Fruit fly (Drosophila melanogaster): ENCODE data around the gene CG13949.
A peak's percentile ranks its signal among the peaks of the same experiment; 100 is the strongest.

CG13949 gene

DNA sequence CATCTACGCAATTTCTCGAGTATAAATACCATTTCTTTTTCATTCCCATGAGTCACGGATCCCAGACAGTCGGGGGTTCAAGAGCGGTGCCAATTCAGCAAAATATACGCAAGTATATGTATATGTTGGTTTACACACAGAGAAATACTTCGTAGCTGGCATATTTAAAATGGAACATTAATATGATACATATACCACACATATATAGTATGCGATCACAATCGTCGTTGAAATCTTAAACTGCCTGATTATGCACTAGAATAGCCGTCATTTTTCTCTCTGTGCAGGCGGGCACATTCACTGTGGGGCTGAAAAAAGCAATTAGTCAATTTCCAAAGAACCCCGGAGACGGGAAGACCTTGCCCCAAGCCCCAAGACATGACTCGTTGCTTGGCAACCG, 13.4 kb upstream of the CG13949 start (continued):
- TF ChIP-seq CG34406 (GFP tag; optimal IDR thresholded peaks at IDR 0.05) (peak; percentile 95), Ets21C (GFP tag; optimal IDR thresholded peaks at IDR 0.05) (peak; percentile 95), Gug (GFP tag; IDR thresholded peaks at IDR 0.05) (peak; percentile 96), CG9139 (GFP tag; optimal IDR thresholded peaks at IDR 0.05) (peak; percentile 91), cyc (GFP tag; optimal IDR thresholded peaks at IDR 0.05) (peak; percentile 96), salr (GFP tag; optimal IDR thresholded peaks at IDR 0.05) (peak; percentile 87 to 90), CG31627 (GFP tag; optimal IDR thresholded peaks at IDR 0.05) (peak; percentile 97), CG10631 (GFP tag; optimal IDR thresholded peaks at IDR 0.05) (peak; percentile 95)

DNA sequence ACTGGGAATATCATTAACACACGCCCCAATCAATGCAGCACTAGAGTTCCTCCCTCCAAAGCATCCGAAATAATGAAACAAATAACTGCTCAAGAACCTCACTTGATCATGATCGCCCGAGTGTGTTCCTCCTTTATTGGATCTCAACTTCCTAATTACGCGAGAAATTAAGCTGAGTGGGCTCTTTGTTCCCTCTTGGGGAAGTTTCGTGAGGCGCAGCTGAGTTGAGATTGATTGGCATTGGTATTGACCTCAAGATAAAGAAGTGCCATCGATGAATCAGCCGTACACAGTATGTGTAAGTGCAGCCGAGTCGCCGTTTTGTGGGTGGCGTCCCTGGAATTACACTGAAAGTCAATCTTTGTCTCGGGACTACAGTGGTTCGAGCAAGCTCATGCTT, 12.3 kb upstream of the CG13949 start:
- peak; percentile 95 for TF ChIP-seq svp (GFP tag)
- 0 out of 3 replicates have a peak, but pooled peaks have one; percentile 3 for TF ChIP-seq CG6163 (GFP tag; IDR thresholded peaks at IDR 0.05)
- no peak for TF ChIP-seq Eip75B (GFP tag; optimal IDR thresholded peaks at IDR 0.05)
- no peak for TF ChIP-seq fkh (GFP tag; optimal IDR thresholded peaks at IDR 0.05)
- no peak for TF ChIP-seq CG9139 (GFP tag; optimal IDR thresholded peaks at IDR 0.05)
- TF ChIP-seq Sox14 (GFP tag; optimal IDR thresholded peaks at IDR 0.05), result peak; percentile 22

DNA sequence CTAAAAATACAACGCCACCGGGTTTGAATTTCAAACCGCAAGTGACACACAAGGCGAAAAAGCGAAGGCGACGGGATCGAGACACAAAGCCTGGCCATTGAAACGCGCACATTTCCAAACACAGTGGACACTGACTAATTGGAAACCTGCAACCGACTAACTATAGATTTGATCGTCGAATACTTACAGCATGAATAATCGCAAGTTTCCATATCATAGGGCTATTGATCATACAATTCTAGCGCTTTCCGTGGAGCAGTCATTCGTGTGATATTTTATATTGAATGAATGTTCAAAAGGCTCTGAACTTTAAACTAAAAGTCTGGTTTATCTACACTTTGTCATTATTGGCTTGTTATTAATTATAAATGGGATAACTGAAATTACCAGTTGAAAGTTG, 11.8 kb upstream of the CG13949 start:
- TF ChIP-seq CG6792 (GFP tag; optimal IDR thresholded peaks at IDR 0.05) (peak; percentile 18), CG32006 (GFP tag; optimal IDR thresholded peaks at IDR 0.05) (peak; percentile 35), pdm3 (GFP tag; optimal IDR thresholded peaks at IDR 0.05) (peak; percentile 30), OdsH (GFP tag; optimal IDR thresholded peaks at IDR 0.05) (peak; percentile 36), CG10631 (GFP tag; optimal IDR thresholded peaks at IDR 0.05) (peak; percentile 4), CG31627 (GFP tag; optimal IDR thresholded peaks at IDR 0.05) (peak; percentile 40), Eip75B (GFP tag; optimal IDR thresholded peaks at IDR 0.05) (peak; percentile 30), ss (GFP tag; optimal IDR thresholded peaks at IDR 0.05) (no peak), Blimp-1 (GFP tag; optimal IDR thresholded peaks at IDR 0.05) (peak; percentile 1), CG4318 (GFP tag; optimal IDR thresholded peaks at IDR 0.05) (no peak), lz (GFP tag; optimal IDR thresholded peaks at IDR 0.05) (peak; percentile 33), Eip78C (GFP tag) (peak; percentile 62), Hr38 (GFP tag; optimal IDR thresholded peaks at IDR 0.05) (no peak), Ets21C (GFP tag; optimal IDR thresholded peaks at IDR 0.05) (peak; percentile 24), eg (GFP tag; IDR thresholded peaks at IDR 0.05) (0 out of 3 replicates have a peak, but pooled peaks have one; percentile 11), Hr4 (GFP tag; optimal IDR thresholded peaks at IDR 0.05) (peak; percentile 39), Hr39 (GFP tag; optimal IDR thresholded peaks at IDR 0.05) (peak; percentile 53), Sox102F (GFP tag; optimal IDR thresholded peaks at IDR 0.05) (peak; percentile 4), vri (GFP tag; optimal IDR thresholded peaks at IDR 0.05) (peak; percentile 4), topi (GFP tag; optimal IDR thresholded peaks at IDR 0.05) (peak; percentile 17), svp (GFP tag) (no peak), Met (GFP tag; optimal IDR thresholded peaks at IDR 0.05) (peak; percentile 52), cyc (GFP tag; optimal IDR thresholded peaks at IDR 0.05) (peak; percentile 7), Lpt (GFP tag; optimal IDR thresholded peaks at IDR 0.05) (peak; percentile 3), esn (GFP tag; optimal IDR thresholded peaks at IDR 0.05) (peak; percentile 52), CG34406 (GFP tag; optimal IDR thresholded peaks at IDR 0.05) (no peak), CG3919 (GFP tag; optimal IDR thresholded peaks at IDR 0.05) (no peak), CG6276 (GFP tag; optimal IDR thresholded peaks at IDR 0.05) (peak; percentile 7)

DNA sequence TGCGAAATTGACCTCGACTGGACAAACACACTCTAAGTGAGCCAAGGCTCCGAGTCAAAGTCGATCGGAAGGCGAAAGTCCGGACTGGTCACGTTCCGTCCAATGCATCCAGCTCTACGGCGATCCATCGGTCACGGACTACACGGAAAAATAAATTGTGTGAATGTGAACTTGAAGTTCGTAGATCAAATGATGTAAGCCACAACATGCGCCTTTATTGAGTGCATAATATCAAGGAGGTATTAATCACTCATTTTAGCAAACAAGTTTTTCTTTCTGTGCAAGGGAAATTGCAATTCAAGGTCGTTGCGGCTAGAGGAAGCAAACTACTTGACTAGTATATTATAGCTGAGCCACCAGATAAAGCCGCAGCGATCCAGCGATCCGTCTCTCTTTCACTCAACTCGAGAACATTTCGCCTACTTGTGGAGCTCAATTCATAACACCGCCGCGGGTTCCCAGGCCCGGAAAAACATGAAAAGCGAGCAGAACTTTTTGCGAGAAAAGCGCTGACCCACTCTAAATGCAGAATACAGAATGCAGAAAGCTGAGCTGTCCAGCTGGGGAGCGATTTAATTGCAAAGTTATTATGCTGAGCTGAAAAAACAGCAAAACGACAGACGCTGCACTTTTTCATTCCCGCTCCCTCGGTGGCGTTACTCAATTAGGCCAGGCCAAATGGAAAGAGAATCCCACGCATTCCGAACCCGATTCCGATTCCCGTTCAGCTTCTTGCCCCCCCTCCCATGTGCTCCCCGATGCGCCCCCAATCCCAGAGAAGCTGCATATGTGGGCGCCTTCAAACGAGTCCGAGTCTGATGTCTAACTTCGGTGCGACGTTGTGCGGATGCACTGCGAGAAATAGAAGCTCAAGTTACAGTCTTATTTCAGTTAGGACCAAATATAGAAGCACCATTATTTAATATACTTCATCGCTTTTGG, 11.0 kb upstream of the CG13949 start:
- no peak for TF ChIP-seq CG6792 (GFP tag; optimal IDR thresholded peaks at IDR 0.05)
- TF ChIP-seq Hr4 (GFP tag; optimal IDR thresholded peaks at IDR 0.05), result peak; percentile 43
- peak; percentile 41 for TF ChIP-seq svp (GFP tag)
- peak; percentile 57; the same call in 2 of the 3 replicates for TF ChIP-seq CG8119 (GFP tag; IDR thresholded peaks at IDR 0.05)
- TF ChIP-seq cyc (GFP tag; optimal IDR thresholded peaks at IDR 0.05), result no peak
- peak; percentile 22 for TF ChIP-seq pdm3 (GFP tag; optimal IDR thresholded peaks at IDR 0.05)
- peak; percentile 17 for TF ChIP-seq topi (GFP tag; optimal IDR thresholded peaks at IDR 0.05)
- no peak for TF ChIP-seq CG6276 (GFP tag; optimal IDR thresholded peaks at IDR 0.05)
- no peak for TF ChIP-seq fd85E (GFP tag; optimal IDR thresholded peaks at IDR 0.05)
- no peak for TF ChIP-seq Ets21C (GFP tag; optimal IDR thresholded peaks at IDR 0.05)
- peak; percentile 41 for TF ChIP-seq CG10631 (GFP tag; optimal IDR thresholded peaks at IDR 0.05)
- TF ChIP-seq Ets96B (tag; optimal IDR thresholded peaks at IDR 0.05), result peak; percentile 50
- peak; percentile 80 for TF ChIP-seq CG6163 (GFP tag; IDR thresholded peaks at IDR 0.05)
- no peak for TF ChIP-seq Sox102F (GFP tag; optimal IDR thresholded peaks at IDR 0.05)
- TF ChIP-seq CG10669 (GFP tag; optimal IDR thresholded peaks at IDR 0.05), result peak; percentile 53
- peak; percentile 74 for TF ChIP-seq eg (GFP tag; IDR thresholded peaks at IDR 0.05)
- peak; percentile 34 for TF ChIP-seq spab (GFP tag; optimal IDR thresholded peaks at IDR 0.05)
- no peak for TF ChIP-seq Lpt (GFP tag; optimal IDR thresholded peaks at IDR 0.05)
- TF ChIP-seq CG1621 (tag; optimal IDR thresholded peaks at IDR 0.05), result peak; percentile 45
- TF ChIP-seq Gug (GFP tag; IDR thresholded peaks at IDR 0.05), result peak; percentile 38
- peak; percentile 34 for TF ChIP-seq CG6808 (GFP tag; optimal IDR thresholded peaks at IDR 0.05)
- peak; percentile 36 for TF ChIP-seq net (GFP tag; optimal IDR thresholded peaks at IDR 0.05)

All from whole organism, prepupa.